Worm (Caenorhabditis elegans): Measurements from ENCODE around the gene spp-13.

- TF ChIP-seq pha-4 (tag; optimal IDR thresholded peaks at IDR 0.05): no peak
- TF ChIP-seq ets-4 (GFP tag; optimal IDR thresholded peaks at IDR 0.05): no peak
- TF ChIP-seq zfh-2 (GFP tag; conservative IDR thresholded peaks at IDR 0.05): no peak
- TF ChIP-seq ztf-25 (GFP tag; IDR thresholded peaks at IDR 0.05): no peak
- no peak for TF ChIP-seq snpc-3.4 (tag; optimal IDR thresholded peaks at IDR 0.05)
- no peak for TF ChIP-seq hmg-20 (GFP tag; IDR thresholded peaks at IDR 0.05)
- no peak for TF ChIP-seq F57A8.1 (GFP tag; optimal IDR thresholded peaks at IDR 0.05)
- no peak for TF ChIP-seq T07F8.4 (tag; optimal IDR thresholded peaks at IDR 0.05)
Measured at ce11 chrX:8394279-8394678, 24.0 kb downstream of the spp-13 start.
